Worm (Caenorhabditis elegans) whole organism, young adult: Measurements from ENCODE around the gene rad-23.

Source experiments
- C06A6.2 ChIP-seq: fragments of 200-800 bp; sonication (Bioruptor generic); conservative IDR thresholded peaks from 2 replicates; pipeline ENCODE4 v1.3.6; 2022; ENCODE audit warnings: missing genetic modification characterization, missing compliant biosample characterization
- F10E7.11 ChIP-seq: sonication (generic microtip); optimal IDR thresholded peaks from 2 replicates; lab custom pipeline; 2017; ENCODE audit warnings: mild to moderate bottlenecking, missing genetic modification characterization, moderate library complexity, missing compliant biosample characterization
- F33H1.4 ChIP-seq: fragments of 200-800 bp; sonication (Bioruptor generic); IDR thresholded peaks from 2 replicates; pipeline ENCODE4 v1.3.6; 2022; ENCODE audit warnings: missing genetic modification reagents, missing genetic modification characterization, missing compliant biosample characterization
- F39B2.1 ChIP-seq: fragments of 200-800 bp; sonication (Bioruptor generic); IDR thresholded peaks from 2 replicates; pipeline ENCODE4 v1.3.6; 2022; ENCODE audit warnings: missing genetic modification reagents, missing genetic modification characterization, missing compliant biosample characterization
- Y95B8A.8 ChIP-seq: fragments of 200-800 bp; sonication (Bioruptor generic); IDR thresholded peaks from 2 replicates; pipeline ENCODE4 v1.3.6; 2022; ENCODE audit warnings: missing genetic modification reagents, missing genetic modification characterization, missing compliant biosample characterization
- ZK185.1 ChIP-seq: sonication (generic microtip); optimal IDR thresholded peaks from 2 replicates; lab custom pipeline; 2016; ENCODE audit warnings: mild to moderate bottlenecking, missing genetic modification characterization, missing compliant biosample characterization; ENCODE audit not compliant: poor library complexity, severe bottlenecking
- ama-1 ChIP-seq, 3 experiments: fragments of 150-350 bp in 1 of 3; sonication (generic microtip) in 2 of 3; optimal IDR thresholded peaks; 2 replicates each; lab custom pipeline; 2014 to 2018; ENCODE audit warnings: missing biosample characterization in 2 of 3, missing genetic modification characterization in 2 of 3, missing genetic modification reagents in 2 of 3
- attf-5 ChIP-seq: fragments of 200-800 bp; sonication (Bioruptor generic); optimal IDR thresholded peaks from 2 replicates; lab custom pipeline; 2018; ENCODE audit warnings: mild to moderate bottlenecking, missing genetic modification characterization, missing compliant biosample characterization
- bed-1 ChIP-seq: fragments of 200-800 bp; sonication (Bioruptor generic); IDR thresholded peaks from 2 replicates; pipeline ENCODE4 v1.3.6; 2022; ENCODE audit warnings: missing genetic modification reagents, missing genetic modification characterization, missing compliant biosample characterization
- ccch-3 ChIP-seq: fragments of 200-800 bp; sonication (Bioruptor generic); optimal IDR thresholded peaks from 2 replicates; lab custom pipeline; 2018; ENCODE audit warnings: mild to moderate bottlenecking, missing genetic modification characterization, missing compliant biosample characterization
- cebp-2 ChIP-seq: fragments of 200-800 bp; sonication (Bioruptor generic); IDR thresholded peaks from 2 replicates; pipeline ENCODE4 v1.3.6; 2022; ENCODE audit warnings: missing genetic modification characterization, missing compliant biosample characterization
- ceh-40 ChIP-seq: fragments of 200-800 bp; sonication (Bioruptor generic); IDR thresholded peaks from 2 replicates; pipeline ENCODE4 v1.3.6; 2022; ENCODE audit warnings: missing genetic modification characterization, missing compliant biosample characterization
- dox-1 ChIP-seq: fragments of 200-800 bp; sonication (Bioruptor generic); IDR thresholded peaks from 2 replicates; pipeline ENCODE4 v1.3.6; 2022; ENCODE audit warnings: missing genetic modification reagents, missing genetic modification characterization, missing compliant biosample characterization
- efl-1 ChIP-seq: fragments of 150-350 bp; optimal IDR thresholded peaks from 2 replicates; lab custom pipeline; 2014; ENCODE audit warnings: missing biosample characterization, missing genetic modification reagents, missing genetic modification characterization
- him-1 ChIP-seq: sonication (generic microtip); optimal IDR thresholded peaks from 2 replicates; lab custom pipeline; 2016; ENCODE audit warnings: missing genotype, missing genetic modification reagents, missing genetic modification characterization, missing compliant biosample characterization
- let-526 ChIP-seq: fragments of 200-800 bp; sonication (Bioruptor generic); IDR thresholded peaks from 2 replicates; pipeline ENCODE4 v1.3.6; 2022; ENCODE audit warnings: missing genetic modification reagents, missing genetic modification characterization, missing compliant biosample characterization
- lin-26 ChIP-seq: fragments of 200-800 bp; sonication (Bioruptor generic); IDR thresholded peaks from 2 replicates; pipeline ENCODE4 v1.3.6; 2022; ENCODE audit warnings: missing genetic modification reagents, missing genetic modification characterization, missing compliant biosample characterization
- lin-40 ChIP-seq: sonication (generic microtip); optimal IDR thresholded peaks from 2 replicates; lab custom pipeline; 2016; ENCODE audit warnings: missing genetic modification characterization, mild to moderate bottlenecking, missing compliant biosample characterization, missing genotype, missing genetic modification reagents
- madf-10 ChIP-seq: sonication (generic microtip); optimal IDR thresholded peaks from 2 replicates; lab custom pipeline; 2016; ENCODE audit warnings: mild to moderate bottlenecking, missing genetic modification characterization, missing compliant biosample characterization
- mes-4 ChIP-seq: sonication (generic microtip); optimal IDR thresholded peaks from 2 replicates; lab custom pipeline; 2016; ENCODE audit warnings: missing genotype, missing genetic modification characterization, missing compliant biosample characterization
- nhr-80 ChIP-seq: sonication (generic microtip); optimal IDR thresholded peaks from 2 replicates; lab custom pipeline; 2016; ENCODE audit warnings: missing genetic modification characterization, missing compliant biosample characterization
- rcor-1 ChIP-seq: fragments of 200-800 bp; sonication (Bioruptor generic); IDR thresholded peaks from 2 replicates; pipeline ENCODE4 v1.3.6; 2022; ENCODE audit warnings: missing genetic modification reagents, missing genetic modification characterization, missing compliant biosample characterization
- rec-8 ChIP-seq, 2 experiments: sonication (generic microtip); optimal IDR thresholded peaks; 2 replicates each; lab custom pipeline; 2016; ENCODE audit warnings: mild to moderate bottlenecking in 2 of 2, missing genetic modification characterization in 2 of 2, missing genetic modification reagents in 2 of 2, missing genotype in 2 of 2, missing biosample characterization in 1 of 2, missing compliant biosample characterization in 1 of 2, moderate library complexity in 1 of 2
- zfh-2 ChIP-seq: fragments of 200-800 bp; sonication (Bioruptor generic); conservative IDR thresholded peaks from 2 replicates; pipeline ENCODE4 v1.3.6; 2022; ENCODE audit warnings: missing genetic modification reagents, missing genetic modification characterization, missing compliant biosample characterization
- ztf-26 ChIP-seq: sonication (generic microtip); optimal IDR thresholded peaks from 2 replicates; lab custom pipeline; 2017; ENCODE audit warnings: missing genetic modification characterization, missing compliant biosample characterization

Gene rad-23

ce11 chrII:11617715-11618114, 34.8 kb downstream of the rad-23 start:
- TF ChIP-seq ztf-26 (tag; lab: Kevin White, UChicago) = peak; percentile 18
- peak; percentile 8 for TF ChIP-seq attf-5 (GFP tag; lab: Kevin White, UChicago)
- TF ChIP-seq lin-40 (tag; lab: Kevin White, UChicago) = peak; percentile 22
- TF ChIP-seq C06A6.2 = 0 out of 2 replicates have a peak, but pooled peaks have one; percentile 15
- no peak for TF ChIP-seq dox-1 (GFP tag; lab: Robert Waterston, UW)
- TF ChIP-seq, all 124 proteins: peak for 4

- TF ChIP-seq ceh-40 (GFP tag; lab: Robert Waterston, UW) (no peak), F10E7.11 (tag; lab: Kevin White, UChicago) (no peak)
These were observed 36.1 kb downstream of the rad-23 start for ce11 chrII:11616333-11616942.

- TF ChIP-seq lin-26 (GFP tag; lab: Robert Waterston, UW) = no peak
- TF ChIP-seq cebp-2 (GFP tag; lab: Robert Waterston, UW) = 0 out of 2 replicates have a peak, but pooled peaks have one; percentile 18
- peak; percentile 28 for TF ChIP-seq ama-1 (optimal IDR thresholded peaks at IDR 0.05; lab: Kevin White, UChicago)
- TF ChIP-seq ama-1 (GFP tag; optimal IDR thresholded peaks at IDR 0.05; lab: Kevin White, UChicago) = no peak
- no peak for TF ChIP-seq ccch-3 (GFP tag; lab: Kevin White, UChicago)
These were observed 38.2 kb downstream of the rad-23 start for ce11 chrII:11614103-11614857.

- TF ChIP-seq nhr-80 (tag; lab: Kevin White, UChicago) (peak; percentile 16), zfh-2 (0 out of 2 replicates have a peak, but pooled peaks have one; percentile 12), F39B2.1 (GFP tag; lab: Robert Waterston, UW) (no peak)
These were observed 40.4 kb downstream of the rad-23 start, which contains the start of gene F07A11.5 for ce11 chrII:11612034-11612723. Gene F07A11.5, plus strand, starts transcription at chrII:11612300.

ce11 chrII:11611462-11611861, 41.1 kb downstream of the rad-23 start:
- TF ChIP-seq rec-8 (tag; optimal IDR thresholded peaks at IDR 0.05; lab: Kevin White, UChicago) (no peak), ZK185.1 (tag; lab: Kevin White, UChicago) (no peak), let-526 (no peak), nhr-80 (tag; lab: Kevin White, UChicago) (peak; percentile 48), Y95B8A.8 (GFP tag; lab: Robert Waterston, UW) (no peak), mes-4 (no peak), madf-10 (tag; lab: Kevin White, UChicago) (no peak), F33H1.4 (GFP tag; lab: Robert Waterston, UW) (no peak), efl-1 (GFP tag; lab: Kevin White, UChicago) (no peak), ztf-26 (tag; lab: Kevin White, UChicago) (peak; percentile 13)

- no peak for TF ChIP-seq rcor-1 (GFP tag; lab: Robert Waterston, UW)
- TF ChIP-seq him-1 (tag; lab: Kevin White, UChicago) = no peak
- no peak for TF ChIP-seq bed-1
- TF ChIP-seq nhr-80 (tag; lab: Kevin White, UChicago) = peak; percentile 67
These were observed 47.9 kb downstream of the rad-23 start for ce11 chrII:11604613-11605012.
